Fruit fly (Drosophila melanogaster): ENCODE data around the gene Obp18a.

dm6 chrX:19174092-19174491 is 38.4 kb upstream of the Obp18a start:
- no peak for TF ChIP-seq tll (GFP tag; optimal IDR thresholded peaks at IDR 0.05)
- TF ChIP-seq nerfin-2 (GFP tag; IDR thresholded peaks at IDR 0.05; ENCODE audit: partially characterized antibody) = no peak
- TF ChIP-seq trem (tag; optimal IDR thresholded peaks at IDR 0.05) = no peak
- no peak for TF ChIP-seq CG6813 (GFP tag; optimal IDR thresholded peaks at IDR 0.05)
- no peak for TF ChIP-seq hb (GFP tag; IDR thresholded peaks at IDR 0.05; ENCODE audit: partially characterized antibody)
- no peak for TF ChIP-seq CG8089 (GFP tag; optimal IDR thresholded peaks at IDR 0.05)
- no peak for TF ChIP-seq CG2129 (GFP tag; IDR thresholded peaks at IDR 0.05; ENCODE audit: partially characterized antibody)
- TF ChIP-seq Hr39 (optimal IDR thresholded peaks at IDR 0.05) = no peak
- no peak for TF ChIP-seq bcd (GFP tag; optimal IDR thresholded peaks at IDR 0.05)
- no peak for TF ChIP-seq CG10274 (GFP tag; optimal IDR thresholded peaks at IDR 0.05)
- no peak for TF ChIP-seq CG9215 (GFP tag; IDR thresholded peaks at IDR 0.05)
- TF ChIP-seq CG34376 (GFP tag; optimal IDR thresholded peaks at IDR 0.05) = no peak
- TF ChIP-seq CG18011 (GFP tag; optimal IDR thresholded peaks at IDR 0.05) = no peak
